Fruit fly (Drosophila melanogaster): ENCODE data around the gene CG4229.

Gene CG4229

dm6 chr3L:16567495-16567894 is 10.9 kb downstream of the CG4229 start (continued):
- TF ChIP-seq H2.0 (GFP tag; IDR thresholded peaks at IDR 0.05): peak; percentile 43; the same call in 1 of the 2 replicates
- TF ChIP-seq CG2199 (GFP tag; IDR thresholded peaks at IDR 0.05): no peak
- peak; percentile 77 for TF ChIP-seq Blimp-1 (GFP tag; optimal IDR thresholded peaks at IDR 0.05)
- no peak for TF ChIP-seq Gug (GFP tag; IDR thresholded peaks at IDR 0.05)
- TF ChIP-seq CG9609 (GFP tag; optimal IDR thresholded peaks at IDR 0.05): no peak
- TF ChIP-seq CG6272 (GFP tag; IDR thresholded peaks at IDR 0.05): no peak
- no peak for TF ChIP-seq HLHmδ (GFP tag; optimal IDR thresholded peaks at IDR 0.05)
- peak; percentile 35 for TF ChIP-seq E2f2 (GFP tag; IDR thresholded peaks at IDR 0.05)
- peak; percentile 68 for TF ChIP-seq CG14710 (tag; optimal IDR thresholded peaks at IDR 0.05)
- TF ChIP-seq cwo (GFP tag; optimal IDR thresholded peaks at IDR 0.05): peak; percentile 29
- TF ChIP-seq CG13894 (tag; optimal IDR thresholded peaks at IDR 0.05): no peak
- peak; percentile 54; the same call in 2 of the 3 replicates for TF ChIP-seq tgo (GFP tag; IDR thresholded peaks at IDR 0.05)
- TF ChIP-seq croc (GFP tag; conservative IDR thresholded peaks at IDR 0.05): 0 out of 3 replicates have a peak, but pooled peaks have one; percentile 33
- TF ChIP-seq prd (optimal IDR thresholded peaks at IDR 0.05): no peak
- TF ChIP-seq prd (GFP tag; IDR thresholded peaks at IDR 0.05): peak; percentile 73; the same call in 2 of the 3 replicates
- no peak for TF ChIP-seq CG15514 (GFP tag; optimal IDR thresholded peaks at IDR 0.05)
- no peak for TF ChIP-seq Bteb2 (GFP tag; optimal IDR thresholded peaks at IDR 0.05)
- TF ChIP-seq CG14667 (GFP tag; IDR thresholded peaks at IDR 0.05): no peak
- TF ChIP-seq lmd (GFP tag; IDR thresholded peaks at IDR 0.05): peak; percentile 48; the same call in 1 of the 2 replicates
- no peak for TF ChIP-seq Sry-β (GFP tag; optimal IDR thresholded peaks at IDR 0.05)
- peak; percentile 60; the same call in 1 of the 2 replicates for TF ChIP-seq seq (GFP tag; IDR thresholded peaks at IDR 0.05)
- no peak for TF ChIP-seq Lim3 (GFP tag; IDR thresholded peaks at IDR 0.05)
- peak; percentile 25 for TF ChIP-seq Hsf (GFP tag; optimal IDR thresholded peaks at IDR 0.05)
- peak; percentile 44 for TF ChIP-seq tin (GFP tag; optimal IDR thresholded peaks at IDR 0.05)
- TF ChIP-seq odd (GFP tag; optimal IDR thresholded peaks at IDR 0.05): peak; percentile 48
- no peak for TF ChIP-seq Dip2 (GFP tag; IDR thresholded peaks at IDR 0.05)
- 0 out of 2 replicates have a peak, but pooled peaks have one; percentile 52 for TF ChIP-seq CG14441 (GFP tag; IDR thresholded peaks at IDR 0.05)
- TF ChIP-seq Dll (GFP tag; IDR thresholded peaks at IDR 0.05; ENCODE audit: partially characterized antibody): no peak
- peak; percentile 65 for TF ChIP-seq sens (GFP tag)
- TF ChIP-seq Vsx1 (GFP tag; optimal IDR thresholded peaks at IDR 0.05): peak; percentile 21
- TF ChIP-seq Sry-δ (GFP tag; optimal IDR thresholded peaks at IDR 0.05): no peak
- TF ChIP-seq maf-S (GFP tag; optimal IDR thresholded peaks at IDR 0.05): no peak
- peak; percentile 67 for TF ChIP-seq HLH3B (GFP tag; IDR thresholded peaks at IDR 0.05)
- TF ChIP-seq ewg (GFP tag; optimal IDR thresholded peaks at IDR 0.05): peak; percentile 70
- TF ChIP-seq CG11723 (GFP tag; optimal IDR thresholded peaks at IDR 0.05): peak; percentile 33
- no peak for TF ChIP-seq Tbp (GFP tag; optimal IDR thresholded peaks at IDR 0.05)
- no peak for TF ChIP-seq grn (GFP tag; optimal IDR thresholded peaks at IDR 0.05)
- peak; percentile 32 for TF ChIP-seq CG30020 (tag; optimal IDR thresholded peaks at IDR 0.05)
- no peak for TF ChIP-seq CG9215 (GFP tag; IDR thresholded peaks at IDR 0.05)
- no peak for TF ChIP-seq CG3838 (GFP tag; optimal IDR thresholded peaks at IDR 0.05)
- TF ChIP-seq CG13296 (GFP tag; optimal IDR thresholded peaks at IDR 0.05): peak; percentile 44
- peak; percentile 53 for TF ChIP-seq oc (tag; optimal IDR thresholded peaks at IDR 0.05)
- TF ChIP-seq ATbp (GFP tag; optimal IDR thresholded peaks at IDR 0.05): peak; percentile 69
- no peak for TF ChIP-seq luna (GFP tag; optimal IDR thresholded peaks at IDR 0.05)
- TF ChIP-seq Abd-B (GFP tag; optimal IDR thresholded peaks at IDR 0.05): peak; percentile 57
- TF ChIP-seq CG7786 (GFP tag; optimal IDR thresholded peaks at IDR 0.05): no peak
- no peak for TF ChIP-seq CG11696 (GFP tag; IDR thresholded peaks at IDR 0.05)
- peak; percentile 47 for TF ChIP-seq CG18619 (GFP tag; optimal IDR thresholded peaks at IDR 0.05)
- TF ChIP-seq CG30431 (GFP tag; optimal IDR thresholded peaks at IDR 0.05): no peak
- no peak for TF ChIP-seq nom (GFP tag; optimal IDR thresholded peaks at IDR 0.05)
- no peak for TF ChIP-seq CG9797 (GFP tag; optimal IDR thresholded peaks at IDR 0.05)
- TF ChIP-seq CG42726 (GFP tag; IDR thresholded peaks at IDR 0.05; ENCODE audit: partially characterized antibody): no peak
